Worm (Caenorhabditis elegans): ENCODE data around the gene K09H11.6.
A peak's percentile ranks its signal among the peaks of the same experiment; 100 is the strongest.

DNA sequence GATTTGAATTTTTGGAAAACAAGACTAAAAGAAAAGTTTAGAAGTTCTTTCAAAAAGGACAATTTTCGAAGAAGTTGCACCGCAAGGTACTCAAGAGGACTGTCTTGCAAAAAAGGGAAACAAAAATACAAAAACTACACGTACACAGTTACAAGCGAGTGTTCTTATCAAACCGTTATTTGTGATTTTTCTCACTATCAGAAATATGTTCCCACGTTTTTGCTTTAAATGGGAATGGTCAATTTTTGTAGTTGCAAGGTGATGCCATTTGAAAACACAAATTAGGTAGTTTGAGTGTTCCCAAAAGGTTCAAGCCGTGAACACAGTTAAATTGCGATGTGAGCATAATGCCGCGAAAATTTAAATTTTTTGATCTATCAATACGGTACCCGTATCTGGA lies 39.8 kb downstream of the K09H11.6 start:
- TF ChIP-seq nhr-237 (tag; optimal IDR thresholded peaks at IDR 0.05) (no peak), mxl-2 (GFP tag; conservative IDR thresholded peaks at IDR 0.05) (no peak), madf-5 (GFP tag; IDR thresholded peaks at IDR 0.05) (no peak), dpl-1 (GFP tag; optimal IDR thresholded peaks at IDR 0.05) (no peak), skn-1 (tag; optimal IDR thresholded peaks at IDR 0.05) (no peak), T26A8.4 (GFP tag; IDR thresholded peaks at IDR 0.05) (no peak), nhr-28 (tag; optimal IDR thresholded peaks at IDR 0.05) (peak; percentile 94)

Measured in whole organism, L4 larva.